Worm (Caenorhabditis elegans): ENCODE data around the gene nlp-19.
A peak's percentile ranks its signal among the peaks of the same experiment; 100 is the strongest.

nlp-19 gene

ce11 chrX:10979186-10979585, 20.7 kb downstream of the nlp-19 start, which contains the start of gene pxn-2:
TSS of gene pxn-2 (minus strand) at chrX:10979286.
- TF ChIP-seq ces-1 (GFP tag; optimal IDR thresholded peaks at IDR 0.05) (peak; percentile 38), ceh-43 (GFP tag; optimal IDR thresholded peaks at IDR 0.05) (no peak)

ce11 chrX:10981374-10981773, 22.8 kb downstream of the nlp-19 start:
- TF ChIP-seq sem-2 (GFP tag; optimal IDR thresholded peaks at IDR 0.05) (no peak), unc-39 (tag; optimal IDR thresholded peaks at IDR 0.05) (no peak), pha-4 (tag; optimal IDR thresholded peaks at IDR 0.05) (no peak), ceh-83 (GFP tag; optimal IDR thresholded peaks at IDR 0.05) (no peak), unc-120 (tag; optimal IDR thresholded peaks at IDR 0.05; ENCODE audit: poor library complexity, severe bottlenecking) (no peak), nhr-237 (tag; optimal IDR thresholded peaks at IDR 0.05) (no peak), nhr-2 (tag; optimal IDR thresholded peaks at IDR 0.05) (no peak), lin-32 (GFP tag; optimal IDR thresholded peaks at IDR 0.05) (no peak), elt-1 (tag; optimal IDR thresholded peaks at IDR 0.05; ENCODE audit: borderline replicate concordance, insufficient read depth) (no peak), mls-2 (tag; optimal IDR thresholded peaks at IDR 0.05) (no peak), bed-3 (GFP tag; optimal IDR thresholded peaks at IDR 0.05) (no peak), M03D4.4 (tag; optimal IDR thresholded peaks at IDR 0.05) (no peak), ces-1 (GFP tag; optimal IDR thresholded peaks at IDR 0.05) (no peak), sptf-1 (tag; optimal IDR thresholded peaks at IDR 0.05) (no peak), elt-3 (tag; optimal IDR thresholded peaks at IDR 0.05) (no peak), snpc-4 (tag; optimal IDR thresholded peaks at IDR 0.05) (no peak), ztf-11 (tag; optimal IDR thresholded peaks at IDR 0.05) (no peak), hlh-1 (tag; optimal IDR thresholded peaks at IDR 0.05) (no peak)

DNA sequence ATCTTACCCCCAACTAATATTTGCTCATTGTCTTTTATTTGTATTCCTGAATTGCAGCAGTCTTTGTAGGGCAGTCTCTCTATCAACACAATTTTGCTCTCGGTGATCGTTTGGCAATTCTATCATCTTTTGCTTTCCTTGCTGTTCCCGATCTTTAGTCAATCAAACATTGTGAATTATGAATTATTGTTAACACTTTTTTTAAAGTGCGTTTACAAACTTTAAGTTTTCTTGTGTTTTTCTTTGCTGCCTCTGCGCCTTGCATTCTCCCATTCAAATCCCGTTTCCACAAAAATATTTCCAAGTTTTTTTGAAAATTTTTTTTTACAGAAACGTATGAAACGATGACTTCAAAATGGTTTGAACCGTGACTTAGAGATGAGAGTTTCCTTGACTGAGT, 23.5 kb downstream of the nlp-19 start, which contains the start of gene ver-4:
ver-4 (plus strand) TSS at position 301 of the 400 bp plus-strand sequence.
- no peak for TF ChIP-seq lin-13 (tag; optimal IDR thresholded peaks at IDR 0.05)
- TF ChIP-seq unc-62 (GFP tag; optimal IDR thresholded peaks at IDR 0.05) = no peak
- no peak for TF ChIP-seq snpc-4 (tag; optimal IDR thresholded peaks at IDR 0.05)
- no peak for TF ChIP-seq flh-1 (GFP tag; optimal IDR thresholded peaks at IDR 0.05)
- no peak for TF ChIP-seq lin-32 (GFP tag; optimal IDR thresholded peaks at IDR 0.05)
- no peak for TF ChIP-seq mab-5 (tag; optimal IDR thresholded peaks at IDR 0.05)
- no peak for TF ChIP-seq M03D4.4 (tag; optimal IDR thresholded peaks at IDR 0.05)
- no peak for TF ChIP-seq blmp-1 (tag; optimal IDR thresholded peaks at IDR 0.05)
- no peak for TF ChIP-seq cnd-1 (tag; optimal IDR thresholded peaks at IDR 0.05)
- TF ChIP-seq lsy-2 (tag; optimal IDR thresholded peaks at IDR 0.05) = no peak

- TF ChIP-seq sem-2 (GFP tag; optimal IDR thresholded peaks at IDR 0.05) (no peak), hlh-1 (tag; optimal IDR thresholded peaks at IDR 0.05) (peak; percentile 76), M03D4.4 (tag; optimal IDR thresholded peaks at IDR 0.05) (no peak), ceh-39 (tag; optimal IDR thresholded peaks at IDR 0.05) (no peak), mab-5 (tag; optimal IDR thresholded peaks at IDR 0.05) (no peak), drap-1 (GFP tag; optimal IDR thresholded peaks at IDR 0.05) (no peak), ztf-11 (tag; optimal IDR thresholded peaks at IDR 0.05) (no peak), mls-2 (tag; optimal IDR thresholded peaks at IDR 0.05) (no peak), ceh-43 (GFP tag; optimal IDR thresholded peaks at IDR 0.05) (no peak), ceh-83 (GFP tag; optimal IDR thresholded peaks at IDR 0.05) (peak; percentile 16), nhr-12 (tag; optimal IDR thresholded peaks at IDR 0.05) (no peak), zip-8 (tag; optimal IDR thresholded peaks at IDR 0.05) (peak; percentile 78), snpc-4 (tag; optimal IDR thresholded peaks at IDR 0.05) (no peak), nhr-237 (tag; optimal IDR thresholded peaks at IDR 0.05) (no peak), ces-1 (GFP tag; optimal IDR thresholded peaks at IDR 0.05) (no peak), nhr-2 (tag; optimal IDR thresholded peaks at IDR 0.05) (peak; percentile 81), unc-120 (tag; optimal IDR thresholded peaks at IDR 0.05; ENCODE audit: poor library complexity, severe bottlenecking) (no peak), blmp-1 (tag; optimal IDR thresholded peaks at IDR 0.05) (no peak), cnd-1 (tag; optimal IDR thresholded peaks at IDR 0.05) (no peak), lin-32 (GFP tag; optimal IDR thresholded peaks at IDR 0.05) (no peak), ham-2 (GFP tag; optimal IDR thresholded peaks at IDR 0.05) (no peak), unc-62 (GFP tag; optimal IDR thresholded peaks at IDR 0.05) (no peak), lin-13 (tag; optimal IDR thresholded peaks at IDR 0.05) (no peak), elt-1 (tag; optimal IDR thresholded peaks at IDR 0.05; ENCODE audit: borderline replicate concordance, insufficient read depth) (no peak), lsy-2 (tag; optimal IDR thresholded peaks at IDR 0.05) (no peak), flh-1 (GFP tag; optimal IDR thresholded peaks at IDR 0.05) (no peak), unc-39 (tag; optimal IDR thresholded peaks at IDR 0.05) (no peak), sptf-1 (tag; optimal IDR thresholded peaks at IDR 0.05) (no peak), elt-3 (tag; optimal IDR thresholded peaks at IDR 0.05) (no peak), nhr-28 (tag; optimal IDR thresholded peaks at IDR 0.05) (no peak)
These were observed 30.8 kb downstream of the nlp-19 start for ce11 chrX:10989286-10989685.

Data from whole organism, mixed stage, embryonic.